Fruit fly (Drosophila melanogaster) whole organism, embryonic: ENCODE data around the gene Lsd-1.

Experiments
- Aef1 ChIP-seq: fragments of 200-800 bp; sonication (Bioruptor generic); IDR thresholded peaks from 3 replicates; pipeline ENCODE4 v1.3.6; 2022; ENCODE audit warnings: missing biosample characterization, missing genetic modification characterization
- CG10147 ChIP-seq: fragments of 200-800 bp; sonication (Bioruptor generic); optimal IDR thresholded peaks from 2 replicates; lab custom pipeline; 2019; ENCODE audit warnings: missing biosample characterization, mild to moderate bottlenecking, missing genetic modification characterization, moderate library complexity
- CG10431 ChIP-seq: fragments of 200-800 bp; sonication (Bioruptor generic); optimal IDR thresholded peaks from 3 replicates; lab custom pipeline; 2018; ENCODE audit warnings: missing biosample characterization, mild to moderate bottlenecking, missing genetic modification characterization
- CG11696 ChIP-seq: fragments of 200-800 bp; sonication (Bioruptor generic); IDR thresholded peaks from 2 replicates; pipeline ENCODE4 v1.3.6; 2022; ENCODE audit warnings: missing biosample characterization, missing genetic modification characterization
- CG12299 ChIP-seq: fragments of 200-800 bp; sonication (Bioruptor generic); optimal IDR thresholded peaks from 2 replicates; lab custom pipeline; 2018; ENCODE audit warnings: missing biosample characterization, mild to moderate bottlenecking, missing genetic modification characterization
- CG12391 ChIP-seq: fragments of 200-800 bp; sonication (Bioruptor generic); optimal IDR thresholded peaks from 3 replicates; lab custom pipeline; 2018; ENCODE audit warnings: missing biosample characterization, mild to moderate bottlenecking, missing genetic modification characterization, moderate library complexity
- CG12744 ChIP-seq: fragments of 200-800 bp; sonication (Bioruptor generic); optimal IDR thresholded peaks from 2 replicates; lab custom pipeline; 2016; ENCODE audit warnings: missing biosample characterization, missing genetic modification characterization
- CG13296 ChIP-seq: fragments of 200-800 bp; sonication (Bioruptor generic); optimal IDR thresholded peaks from 3 replicates; lab custom pipeline; 2018; ENCODE audit warnings: missing biosample characterization, mild to moderate bottlenecking, missing genetic modification characterization
- CG13424 ChIP-seq: fragments of 200-800 bp; sonication (Bioruptor generic); optimal IDR thresholded peaks from 2 replicates; lab custom pipeline; 2019; ENCODE audit warnings: missing biosample characterization, mild to moderate bottlenecking, missing genetic modification characterization, moderate library complexity
- CG17829 ChIP-seq: fragments of 200-800 bp; optimal IDR thresholded peaks from 2 replicates; lab custom pipeline; 2019; ENCODE audit warnings: missing biosample characterization, mild to moderate bottlenecking, missing genetic modification characterization, moderate library complexity
- CG18619 ChIP-seq: fragments of 200-800 bp; sonication (Bioruptor generic); optimal IDR thresholded peaks from 3 replicates; lab custom pipeline; 2017; ENCODE audit warnings: missing biosample characterization, mild to moderate bottlenecking, missing genetic modification characterization
- CG31365 ChIP-seq: fragments of 200-800 bp; sonication (Bioruptor generic); optimal IDR thresholded peaks from 2 replicates; lab custom pipeline; 2018; ENCODE audit warnings: missing biosample characterization, mild to moderate bottlenecking, missing genetic modification characterization
- CG31441 ChIP-seq: fragments of 200-800 bp; sonication (Bioruptor generic); IDR thresholded peaks from 2 replicates; pipeline ENCODE4 v1.3.6; 2022; ENCODE audit warnings: missing biosample characterization, missing genetic modification characterization
- CG32767 ChIP-seq: fragments of 200-800 bp; sonication (Bioruptor generic); IDR thresholded peaks from 2 replicates; pipeline ENCODE4 v1.3.6; 2022; ENCODE audit warnings: missing biosample characterization, missing genetic modification characterization
- CG3407 ChIP-seq: fragments of 200-800 bp; sonication (Bioruptor generic); optimal IDR thresholded peaks from 2 replicates; lab custom pipeline; 2018; ENCODE audit warnings: missing biosample characterization, mild to moderate bottlenecking, missing genetic modification characterization
- CG3995 ChIP-seq: fragments of 200-800 bp; sonication (Bioruptor generic); optimal IDR thresholded peaks from 3 replicates; lab custom pipeline; 2016; ENCODE audit warnings: missing biosample characterization, missing genetic modification characterization
- CG4617 ChIP-seq: fragments of 200-800 bp; sonication (Bioruptor generic); optimal IDR thresholded peaks from 3 replicates; lab custom pipeline; 2016; ENCODE audit warnings: missing biosample characterization, missing genetic modification characterization, borderline replicate concordance
- CG6683 ChIP-seq: fragments of 200-800 bp; sonication (Bioruptor generic); optimal IDR thresholded peaks from 2 replicates; lab custom pipeline; 2017; ENCODE audit warnings: missing biosample characterization, mild to moderate bottlenecking, missing genetic modification characterization, missing genetic modification reagents
- CG6689 ChIP-seq: fragments of 200-800 bp; sonication (Bioruptor generic); IDR thresholded peaks from 2 replicates; pipeline ENCODE4 v1.3.6; 2022; ENCODE audit warnings: missing biosample characterization, missing genetic modification characterization
- CG7839 ChIP-seq: fragments of 200-800 bp; sonication (Bioruptor generic); optimal IDR thresholded peaks from 3 replicates; lab custom pipeline; 2018; ENCODE audit warnings: missing biosample characterization, mild to moderate bottlenecking, missing genetic modification characterization, moderate library complexity
- CG9727 ChIP-seq: fragments of 200-800 bp; sonication (Bioruptor generic); optimal IDR thresholded peaks from 3 replicates; lab custom pipeline; 2017; ENCODE audit warnings: missing biosample characterization, mild to moderate bottlenecking, missing genetic modification characterization
- Dll ChIP-seq: fragments of 200-800 bp; sonication (Bioruptor generic); IDR thresholded peaks from 4 replicates; pipeline ENCODE4 v1.3.6; 2022; ENCODE audit warnings: missing biosample characterization, missing genetic modification characterization; ENCODE audit not compliant: partially characterized antibody
- HmgZ ChIP-seq: fragments of 200-800 bp; sonication (Bioruptor generic); optimal IDR thresholded peaks from 2 replicates; lab custom pipeline; 2018; ENCODE audit warnings: missing biosample characterization, mild to moderate bottlenecking, missing genetic modification characterization
- Mad ChIP-seq: fragments of 200-800 bp; sonication (Bioruptor generic); optimal IDR thresholded peaks from 2 replicates; lab custom pipeline; 2016; ENCODE audit warnings: missing biosample characterization, missing genetic modification characterization
- Max ChIP-seq: fragments of 200-800 bp; sonication (Bioruptor generic); optimal IDR thresholded peaks from 2 replicates; lab custom pipeline; 2016; ENCODE audit warnings: missing biosample characterization, mild to moderate bottlenecking, missing genetic modification characterization
- Mrtf ChIP-seq: fragments of 200-800 bp; sonication (Bioruptor generic); IDR thresholded peaks from 3 replicates; pipeline ENCODE4 v1.3.6; 2022; ENCODE audit warnings: missing biosample characterization, missing genetic modification characterization
- NC2β ChIP-seq: fragments of 200-800 bp; sonication (Bioruptor generic); optimal IDR thresholded peaks from 2 replicates; lab custom pipeline; 2016; ENCODE audit warnings: missing biosample characterization, missing genetic modification characterization
- NFAT ChIP-seq: fragments of 200-800 bp; sonication (Bioruptor generic); IDR thresholded peaks from 2 replicates; pipeline ENCODE4 v1.3.6; 2022; ENCODE audit warnings: missing biosample characterization, missing genetic modification characterization
- Sin3A ChIP-seq: fragments of >200 bp; optimal IDR thresholded peaks from 2 replicates; lab custom pipeline; 2018
- Tbp ChIP-seq: fragments of >200 bp; optimal IDR thresholded peaks from 2 replicates; lab custom pipeline; 2018; ENCODE audit warnings: missing biosample characterization, missing genetic modification characterization
- Xrp1 ChIP-seq: fragments of 200-800 bp; sonication (Bioruptor generic); IDR thresholded peaks from 2 replicates; pipeline ENCODE4 v1.3.6; 2022; ENCODE audit warnings: missing biosample characterization, missing genetic modification characterization
- ab ChIP-seq: fragments of 200-800 bp; sonication (Bioruptor generic); optimal IDR thresholded peaks from 2 replicates; lab custom pipeline; 2016; ENCODE audit warnings: missing biosample characterization, missing genetic modification characterization
- ash1 ChIP-seq: fragments of 200-800 bp; sonication (Bioruptor generic); optimal IDR thresholded peaks from 2 replicates; lab custom pipeline; 2018; ENCODE audit warnings: missing biosample characterization, mild to moderate bottlenecking, missing genetic modification characterization
- btn ChIP-seq: fragments of 200-800 bp; sonication (Bioruptor generic); optimal IDR thresholded peaks from 2 replicates; lab custom pipeline; 2016; ENCODE audit warnings: missing biosample characterization, missing genetic modification characterization
- chm ChIP-seq: fragments of 200-800 bp; sonication (Bioruptor generic); IDR thresholded peaks from 2 replicates; pipeline ENCODE4 v1.3.6; 2022; ENCODE audit warnings: missing biosample characterization, missing genetic modification characterization
- crol ChIP-seq: fragments of 200-800 bp; sonication (Bioruptor generic); IDR thresholded peaks from 2 replicates; pipeline ENCODE4 v1.3.6; 2022; ENCODE audit warnings: missing biosample characterization, missing genetic modification characterization
- eve ChIP-seq, 2 experiments: fragments of >200 bp; optimal IDR thresholded peaks; 2 replicates each; lab custom pipeline; 2017; ENCODE audit warnings: missing biosample characterization in 2 of 2, missing genetic modification characterization in 2 of 2
- fu2 ChIP-seq: fragments of 200-800 bp; sonication (Bioruptor generic); optimal IDR thresholded peaks from 2 replicates; lab custom pipeline; 2016; ENCODE audit warnings: missing biosample characterization, missing genetic modification characterization
- gfzf ChIP-seq: fragments of 200-800 bp; sonication (Bioruptor generic); optimal IDR thresholded peaks from 2 replicates; lab custom pipeline; 2016; ENCODE audit warnings: missing biosample characterization, mild to moderate bottlenecking, missing genetic modification characterization, moderate library complexity
- ham ChIP-seq: fragments of 200-800 bp; sonication (Bioruptor generic); IDR thresholded peaks from 2 replicates; pipeline ENCODE4 v1.3.6; 2022; ENCODE audit warnings: missing biosample characterization, missing genetic modification characterization
- lbe ChIP-seq: fragments of 200-800 bp; sonication (Bioruptor generic); optimal IDR thresholded peaks from 2 replicates; lab custom pipeline; 2016; ENCODE audit warnings: missing biosample characterization, mild to moderate bottlenecking, missing genetic modification characterization
- nmo ChIP-seq: fragments of 200-800 bp; sonication (Bioruptor generic); optimal IDR thresholded peaks from 2 replicates; lab custom pipeline; 2018; ENCODE audit warnings: missing biosample characterization, mild to moderate bottlenecking, missing genetic modification characterization, moderate library complexity
- phol ChIP-seq: fragments of 200-800 bp; sonication (Bioruptor generic); optimal IDR thresholded peaks from 3 replicates; lab custom pipeline; 2018; ENCODE audit warnings: missing biosample characterization, mild to moderate bottlenecking, missing genetic modification characterization, moderate library complexity
- pita ChIP-seq: fragments of 200-800 bp; sonication (Bioruptor generic); optimal IDR thresholded peaks from 2 replicates; lab custom pipeline; 2017; ENCODE audit warnings: missing biosample characterization, mild to moderate bottlenecking, missing genetic modification characterization
- rib ChIP-seq: fragments of 200-800 bp; sonication (Bioruptor generic); IDR thresholded peaks from 2 replicates; pipeline ENCODE4 v1.3.6; 2022; ENCODE audit warnings: missing biosample characterization, missing genetic modification characterization
- row ChIP-seq: fragments of 200-800 bp; sonication (Bioruptor generic); IDR thresholded peaks from 3 replicates; pipeline ENCODE4 v1.3.6; 2022; ENCODE audit warnings: missing biosample characterization, missing genetic modification characterization
- sc ChIP-seq, 3 experiments: fragments of >200 bp in 2 of 3; fragments of 200-800 bp in 1 of 3; sonication (Bioruptor generic) in 1 of 3; optimal IDR thresholded peaks; 2 replicates in 2 of 3; 3 replicates in 1 of 3; lab custom pipeline; 2017; ENCODE audit warnings: mild to moderate bottlenecking in 1 of 3, missing biosample characterization in 1 of 3, missing genetic modification characterization in 1 of 3, missing genetic modification reagents in 1 of 3
- sens ChIP-seq: fragments of 200-800 bp; sonication (Bioruptor generic); peaks from one replicate; lab custom pipeline; 2016; ENCODE audit warnings: missing biosample characterization, missing genetic modification characterization
- sima ChIP-seq: fragments of 200-800 bp; sonication (Bioruptor generic); optimal IDR thresholded peaks from 2 replicates; lab custom pipeline; 2016; ENCODE audit warnings: missing biosample characterization, missing genetic modification characterization
- sob ChIP-seq: fragments of 200-800 bp; sonication (Bioruptor generic); IDR thresholded peaks from 2 replicates; pipeline ENCODE4 v1.3.6; 2022; ENCODE audit warnings: missing biosample characterization, missing genetic modification characterization
- trem ChIP-seq: fragments of 200-800 bp; optimal IDR thresholded peaks from 3 replicates; lab custom pipeline; 2019; ENCODE audit warnings: missing biosample characterization, mild to moderate bottlenecking, missing genetic modification characterization, moderate library complexity
- unc-4 ChIP-seq: fragments of 200-800 bp; sonication (Bioruptor generic); IDR thresholded peaks from 2 replicates; pipeline ENCODE4 v1.3.6; 2022; ENCODE audit warnings: missing biosample characterization, missing genetic modification characterization; ENCODE audit not compliant: partially characterized antibody

Gene Lsd-1

DNA sequence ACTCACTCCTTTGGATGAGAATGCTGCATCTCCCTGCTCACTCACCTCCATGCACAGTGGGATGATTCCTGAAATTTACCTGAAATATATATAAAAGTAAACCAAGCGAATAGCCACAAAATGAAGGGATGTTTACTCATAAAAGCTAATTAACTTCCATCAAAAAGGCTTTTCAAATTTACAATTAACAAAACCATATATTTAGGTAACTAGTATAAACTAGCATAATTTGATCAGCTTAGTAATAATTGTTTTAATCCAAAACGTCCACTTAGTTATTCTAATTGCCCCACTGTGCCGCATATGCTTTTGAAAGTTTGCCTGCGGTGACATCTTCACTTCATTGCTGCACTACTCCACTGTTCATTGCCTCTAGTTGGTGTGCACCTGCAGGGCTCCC is 20.3 kb downstream of the Lsd-1 start (continued):
- TF ChIP-seq Tbp (GFP tag; lab: Kevin White, UChicago) = no peak
- no peak for TF ChIP-seq Sin3A (lab: Kevin White, UChicago)
- TF ChIP-seq CG10147 (GFP tag; lab: Kevin White, UChicago) = peak; percentile 20
- no peak for TF ChIP-seq crol (GFP tag; lab: Robert Waterston, UW)
- peak; percentile 50; the same call in 1 of the 2 replicates for TF ChIP-seq CG32767 (GFP tag; lab: Robert Waterston, UW)
- TF ChIP-seq CG13296 (GFP tag; lab: Kevin White, UChicago) = no peak
- peak; percentile 83 for TF ChIP-seq CG7839 (tag; lab: Kevin White, UChicago)
- TF ChIP-seq CG12744 (GFP tag; lab: Kevin White, UChicago) = peak; percentile 31
- TF ChIP-seq NC2β (GFP tag; lab: Kevin White, UChicago) = peak; percentile 66
- no peak for TF ChIP-seq ab (GFP tag; lab: Kevin White, UChicago)
- no peak for TF ChIP-seq sc (optimal IDR thresholded peaks at IDR 0.05; lab: Kevin White, UChicago)
- TF ChIP-seq sc (GFP tag; optimal IDR thresholded peaks at IDR 0.05; lab: Kevin White, UChicago) = peak; percentile 81
- peak; percentile 93 for TF ChIP-seq nmo (GFP tag; lab: Kevin White, UChicago)
- TF ChIP-seq CG3407 (GFP tag; lab: Kevin White, UChicago) = peak; percentile 61
- TF ChIP-seq sob (GFP tag; lab: Robert Waterston, UW) = 0 out of 2 replicates have a peak, but pooled peaks have one; percentile 36
- TF ChIP-seq CG12391 = peak; percentile 81
- peak; percentile 29 for TF ChIP-seq btn
- TF ChIP-seq HmgZ (tag; lab: Kevin White, UChicago) = no peak
- peak; percentile 77 for TF ChIP-seq CG9727 (GFP tag; lab: Kevin White, UChicago)
- TF ChIP-seq Max (GFP tag; lab: Kevin White, UChicago) = peak; percentile 53
- peak; percentile 97 for TF ChIP-seq sens (GFP tag; lab: Kevin White, UChicago)
- TF ChIP-seq phol = peak; percentile 91
- no peak for TF ChIP-seq ham (GFP tag; lab: Robert Waterston, UW)
- no peak for TF ChIP-seq eve (GFP tag; optimal IDR thresholded peaks at IDR 0.05; lab: Kevin White, UChicago)
- no peak for TF ChIP-seq CG11696 (GFP tag; lab: Robert Waterston, UW)
- TF ChIP-seq Dll (GFP tag; lab: Robert Waterston, UW) = no peak
- peak; percentile 80 for TF ChIP-seq CG6689 (GFP tag; lab: Robert Waterston, UW)
- peak; percentile 71; the same call in 1 of the 2 replicates for TF ChIP-seq chm (GFP tag; lab: Robert Waterston, UW)
- TF ChIP-seq trem (tag; lab: Kevin White, UChicago) = peak; percentile 82
- TF ChIP-seq CG4617 (GFP tag; lab: Kevin White, UChicago) = peak; percentile 50
- TF ChIP-seq Mad = peak; percentile 43
- no peak for TF ChIP-seq pita (GFP tag; lab: Kevin White, UChicago)
- no peak for TF ChIP-seq CG3995 (GFP tag; lab: Kevin White, UChicago)
- TF ChIP-seq rib (GFP tag; lab: Robert Waterston, UW) = no peak
- TF ChIP-seq NFAT = no peak
- peak; percentile 30; the same call in 1 of the 3 replicates for TF ChIP-seq Aef1
- peak; percentile 11 for TF ChIP-seq CG12299 (tag; lab: Kevin White, UChicago)
- TF ChIP-seq CG13424 (tag; lab: Kevin White, UChicago) = peak; percentile 76
- no peak for TF ChIP-seq unc-4
- TF ChIP-seq row (GFP tag; lab: Robert Waterston, UW) = peak; percentile 74
- peak; percentile 26 for TF ChIP-seq CG6683 (GFP tag; lab: Kevin White, UChicago)
- TF ChIP-seq gfzf (GFP tag; lab: Kevin White, UChicago) = no peak
- TF ChIP-seq sima (GFP tag; lab: Kevin White, UChicago) = no peak
- no peak for TF ChIP-seq fu2
- peak; percentile 87 for TF ChIP-seq CG17829
- TF ChIP-seq CG31441 (GFP tag; lab: Robert Waterston, UW) = peak; percentile 85
- TF ChIP-seq Xrp1 (GFP tag; lab: Robert Waterston, UW) = peak; percentile 90
- TF ChIP-seq CG31365 (tag; lab: Kevin White, UChicago) = no peak
- TF ChIP-seq ash1 (GFP tag; lab: Kevin White, UChicago) = no peak
- peak; percentile 50 for TF ChIP-seq CG18619 (GFP tag; lab: Kevin White, UChicago)
- TF ChIP-seq CG10431 (GFP tag; lab: Kevin White, UChicago) = peak; percentile 66
- no peak for TF ChIP-seq Mrtf
- TF ChIP-seq lbe = no peak
